Worm (Caenorhabditis elegans): ENCODE measurements around the gene mel-28.

The mel-28 gene

ce11 chrIII:4785714-4786113 is at the start of gene mel-28:
mel-28 (plus strand) TSS chrIII:4786080.
- TF ChIP-seq pax-3 (tag; optimal IDR thresholded peaks at IDR 0.05): no peak
- peak; percentile 58 to 81 for TF ChIP-seq lin-35 (GFP tag; optimal IDR thresholded peaks at IDR 0.05)
- TF ChIP-seq blmp-1 (tag; optimal IDR thresholded peaks at IDR 0.05): peak; percentile 74
- TF ChIP-seq F16B12.6 (tag; optimal IDR thresholded peaks at IDR 0.05): peak; percentile 80
- TF ChIP-seq dpl-1 (GFP tag; optimal IDR thresholded peaks at IDR 0.05): peak; percentile 68 to 85 (median 73)
- TF ChIP-seq hpl-2 (GFP tag; optimal IDR thresholded peaks at IDR 0.05): no peak
- peak; percentile 16 to 70 for TF ChIP-seq efl-1 (optimal IDR thresholded peaks at IDR 0.05)
- peak; percentile 82 to 97 for TF ChIP-seq efl-1 (GFP tag; optimal IDR thresholded peaks at IDR 0.05 in 1 of 2)
- no peak for TF ChIP-seq ceh-82 (tag; optimal IDR thresholded peaks at IDR 0.05)
- TF ChIP-seq nhr-85 (tag): no peak
- no peak for TF ChIP-seq nhr-90 (tag; optimal IDR thresholded peaks at IDR 0.05; ENCODE audit: poor library complexity)
- TF ChIP-seq lsy-2 (tag; optimal IDR thresholded peaks at IDR 0.05): peak in 1 of 2 experiments; percentile 56
- no peak for TF ChIP-seq unc-130 (tag; optimal IDR thresholded peaks at IDR 0.05)

ce11 chrIII:4739975-4740374 is 45.9 kb upstream of the mel-28 start, which contains the start of gene ras-2:
ras-2 (minus strand) TSS chrIII:4740075.
- TF ChIP-seq pax-3 (tag; optimal IDR thresholded peaks at IDR 0.05) (no peak), egl-13 (tag; optimal IDR thresholded peaks at IDR 0.05) (no peak), sup-37 (GFP tag; optimal IDR thresholded peaks at IDR 0.05) (no peak), mep-1 (tag; optimal IDR thresholded peaks at IDR 0.05) (no peak), ets-5 (GFP tag; IDR thresholded peaks at IDR 0.05) (no peak), unc-130 (tag; optimal IDR thresholded peaks at IDR 0.05) (no peak), hlh-17 (GFP tag; optimal IDR thresholded peaks at IDR 0.05; ENCODE audit: borderline replicate concordance) (no peak)

ce11 chrIII:4740820-4741219 is 45.1 kb upstream of the mel-28 start:
- TF ChIP-seq lin-15B (tag; optimal IDR thresholded peaks at IDR 0.05) (no peak), lin-14 (GFP tag; optimal IDR thresholded peaks at IDR 0.05) (peak; percentile 69), dpl-1 (GFP tag; optimal IDR thresholded peaks at IDR 0.05) (peak in 1 of 3 experiments; percentile 7), nhr-71 (tag; optimal IDR thresholded peaks at IDR 0.05) (peak; percentile 3), mdl-1 (tag; optimal IDR thresholded peaks at IDR 0.05) (peak in 1 of 2 experiments; percentile 4), unc-86 (tag; optimal IDR thresholded peaks at IDR 0.05) (no peak), rnt-1 (tag; optimal IDR thresholded peaks at IDR 0.05) (peak; percentile 23), ama-1 (optimal IDR thresholded peaks at IDR 0.05) (no peak), jun-1 (tag; optimal IDR thresholded peaks at IDR 0.05) (no peak), nhr-28 (tag; optimal IDR thresholded peaks at IDR 0.05) (no peak), sox-4 (tag; optimal IDR thresholded peaks at IDR 0.05) (no peak), nhr-90 (tag; optimal IDR thresholded peaks at IDR 0.05; ENCODE audit: poor library complexity) (no peak), elt-3 (tag; optimal IDR thresholded peaks at IDR 0.05) (peak in 3 of 6 experiments; percentile 12 to 82 (median 23)), C16A3.4 (tag; optimal IDR thresholded peaks at IDR 0.05) (peak; percentile 1), nhr-76 (tag; optimal IDR thresholded peaks at IDR 0.05) (no peak), nhr-84 (tag; optimal IDR thresholded peaks at IDR 0.05) (no peak), blmp-1 (tag; optimal IDR thresholded peaks at IDR 0.05) (peak; percentile 67), aly-2 (tag; optimal IDR thresholded peaks at IDR 0.05) (no peak), efl-1 (optimal IDR thresholded peaks at IDR 0.05) (no peak), efl-1 (GFP tag; optimal IDR thresholded peaks at IDR 0.05 in 1 of 2) (peak in 1 of 2 experiments; percentile 87), lin-13 (GFP tag; optimal IDR thresholded peaks at IDR 0.05) (no peak), mef-2 (tag; optimal IDR thresholded peaks at IDR 0.05) (no peak), ztf-11 (tag; optimal IDR thresholded peaks at IDR 0.05) (no peak), hlh-17 (GFP tag; optimal IDR thresholded peaks at IDR 0.05; ENCODE audit: borderline replicate concordance) (no peak), unc-62 (GFP tag; optimal IDR thresholded peaks at IDR 0.05) (no peak), tlp-1 (tag; optimal IDR thresholded peaks at IDR 0.05) (no peak), swsn-7 (tag; optimal IDR thresholded peaks at IDR 0.05) (no peak), fkh-10 (GFP tag; optimal IDR thresholded peaks at IDR 0.05) (no peak), egl-13 (tag; optimal IDR thresholded peaks at IDR 0.05) (no peak), nhr-20 (tag; optimal IDR thresholded peaks at IDR 0.05) (no peak), pqm-1 (tag; optimal IDR thresholded peaks at IDR 0.05) (no peak), irx-1 (tag; optimal IDR thresholded peaks at IDR 0.05) (no peak), unc-30 (tag; optimal IDR thresholded peaks at IDR 0.05) (no peak), sptf-1 (tag; optimal IDR thresholded peaks at IDR 0.05) (no peak), snu-23 (GFP tag; optimal IDR thresholded peaks at IDR 0.05) (peak; percentile 42), nhr-19 (GFP tag; conservative IDR thresholded peaks at IDR 0.05) (no peak), lsy-2 (tag; optimal IDR thresholded peaks at IDR 0.05) (peak in 1 of 2 experiments; percentile 31), C34B4.2 (tag; optimal IDR thresholded peaks at IDR 0.05) (no peak), sup-37 (GFP tag; optimal IDR thresholded peaks at IDR 0.05) (no peak), lin-35 (GFP tag; optimal IDR thresholded peaks at IDR 0.05) (peak in 1 of 2 experiments; percentile 28)
